Worm (Caenorhabditis elegans) whole organism, L2 larva: Measurements from ENCODE around the gene ZK616.3.

Experiments
- F13H6.1 ChIP-seq: sonication (generic microtip); optimal IDR thresholded peaks from 2 replicates; lab custom pipeline; 2016; ENCODE audit warnings: missing genetic modification characterization, missing compliant biosample characterization
- ZK546.5 ChIP-seq: sonication (generic microtip); optimal IDR thresholded peaks from 2 replicates; lab custom pipeline; 2017; ENCODE audit warnings: missing biosample characterization, missing genetic modification characterization
- alr-1 ChIP-seq: fragments of 150-350 bp; optimal IDR thresholded peaks from 2 replicates; lab custom pipeline; 2014; ENCODE audit warnings: missing biosample characterization, missing genetic modification characterization
- aly-2 ChIP-seq: fragments of 150-350 bp; optimal IDR thresholded peaks from 2 replicates; lab custom pipeline; 2014; ENCODE audit warnings: missing biosample characterization, missing genetic modification characterization
- blmp-1 ChIP-seq: sonication (generic microtip); optimal IDR thresholded peaks from 2 replicates; lab custom pipeline; 2017; ENCODE audit warnings: missing genetic modification characterization, mild to moderate bottlenecking, missing compliant biosample characterization, antibody characterized with exemption, moderate library complexity; ENCODE audit not compliant: insufficient read depth
- ceh-82 ChIP-seq: fragments of 150-350 bp; optimal IDR thresholded peaks from 2 replicates; lab custom pipeline; 2014; ENCODE audit warnings: missing biosample characterization, missing genetic modification characterization
- lin-13 ChIP-seq: fragments of 150-350 bp; optimal IDR thresholded peaks from 2 replicates; lab custom pipeline; 2014; ENCODE audit warnings: missing biosample characterization, missing genetic modification reagents, missing genetic modification characterization
- lsy-2 ChIP-seq, 2 experiments: fragments of 150-350 bp in 1 of 2; sonication (generic microtip) in 1 of 2; optimal IDR thresholded peaks; 2 replicates each; lab custom pipeline; 2014 to 2017; ENCODE audit warnings: missing biosample characterization in 2 of 2, missing genetic modification characterization in 2 of 2
- mdl-1 ChIP-seq, 2 experiments: fragments of 150-350 bp in 1 of 2; sonication (generic microtip) in 1 of 2; optimal IDR thresholded peaks; 2 replicates each; lab custom pipeline; 2017; ENCODE audit warnings: missing biosample characterization in 2 of 2, missing genetic modification characterization in 2 of 2
- nhr-129 ChIP-seq: fragments of 150-350 bp; optimal IDR thresholded peaks from 2 replicates; lab custom pipeline; 2014; ENCODE audit warnings: missing biosample characterization, missing genetic modification characterization
- zag-1 ChIP-seq: fragments of 150-350 bp; optimal IDR thresholded peaks from 2 replicates; lab custom pipeline; 2014; ENCODE audit warnings: missing biosample characterization, missing genetic modification characterization
- ztf-11 ChIP-seq: sonication (generic microtip); optimal IDR thresholded peaks from 2 replicates; lab custom pipeline; 2017; ENCODE audit warnings: missing biosample characterization, missing genetic modification characterization
- ztf-4 ChIP-seq: fragments of 150-350 bp; optimal IDR thresholded peaks from 2 replicates; lab custom pipeline; 2014; ENCODE audit warnings: missing biosample characterization, missing genetic modification characterization

- no peak for TF ChIP-seq ZK546.5
- no peak for TF ChIP-seq lsy-2 (tag; optimal IDR thresholded peaks at IDR 0.05; lab: Kevin White, UChicago)
- no peak for TF ChIP-seq blmp-1 (tag; lab: Kevin White, UChicago)
- TF ChIP-seq nhr-129 (tag; lab: Kevin White, UChicago): no peak
- no peak for TF ChIP-seq ceh-82
- TF ChIP-seq alr-1 (tag; lab: Kevin White, UChicago): no peak
- TF ChIP-seq mdl-1 (tag; optimal IDR thresholded peaks at IDR 0.05; lab: Kevin White, UChicago): no peak
- TF ChIP-seq zag-1 (tag; lab: Kevin White, UChicago): no peak
- no peak for TF ChIP-seq ztf-11 (tag; lab: Kevin White, UChicago)
- TF ChIP-seq ztf-4 (tag; lab: Kevin White, UChicago): no peak
- no peak for TF ChIP-seq F13H6.1 (tag; lab: Kevin White, UChicago)
- TF ChIP-seq aly-2: no peak
- no peak for TF ChIP-seq lin-13 (GFP tag; lab: Kevin White, UChicago)
Observed at ce11 chrIV:5367899-5368298, 29.0 kb upstream of the ZK616.3 start.
